Worm (Caenorhabditis elegans) whole organism, L3 larva: ENCODE data around the gene srx-119.

ENCODE experiments used
- R02D3.7 ChIP-seq: fragments of 150-350 bp; optimal IDR thresholded peaks from 2 replicates; lab custom pipeline; 2014; ENCODE audit warnings: missing biosample characterization, missing genetic modification characterization
- ama-1 ChIP-seq: fragments of 150-350 bp; optimal IDR thresholded peaks from 2 replicates; lab custom pipeline; 2018
- daf-12 ChIP-seq: fragments of 150-350 bp; optimal IDR thresholded peaks from 2 replicates; lab custom pipeline; 2014; ENCODE audit warnings: missing biosample characterization, missing genetic modification reagents, missing genetic modification characterization
- egl-5 ChIP-seq: fragments of 150-350 bp; optimal IDR thresholded peaks from 2 replicates; lab custom pipeline; 2017; ENCODE audit warnings: missing biosample characterization, missing genetic modification reagents, missing genetic modification characterization, inconsistent platforms
- elt-2 ChIP-seq: sonication (generic microtip); optimal IDR thresholded peaks from 2 replicates; lab custom pipeline; 2016; ENCODE audit warnings: missing genetic modification reagents, mild to moderate bottlenecking, missing genetic modification characterization, missing compliant biosample characterization
- mdl-1 ChIP-seq: fragments of 150-350 bp; optimal IDR thresholded peaks from 2 replicates; lab custom pipeline; 2014; ENCODE audit warnings: missing biosample characterization, missing genetic modification characterization
- nfya-1 ChIP-seq: sonication (generic microtip); optimal IDR thresholded peaks from 2 replicates; lab custom pipeline; 2017; ENCODE audit warnings: missing genetic modification characterization, mild to moderate bottlenecking, missing compliant biosample characterization, antibody characterized with exemption, moderate library complexity; ENCODE audit not compliant: insufficient read depth
- nhr-11 ChIP-seq: fragments of 150-350 bp; optimal IDR thresholded peaks from 2 replicates; lab custom pipeline; 2014; ENCODE audit warnings: missing biosample characterization, missing genetic modification characterization
- nhr-28 ChIP-seq: fragments of 150-350 bp; optimal IDR thresholded peaks from 2 replicates; lab custom pipeline; 2014; ENCODE audit warnings: missing biosample characterization, missing genetic modification characterization
- nhr-77 ChIP-seq: fragments of 150-350 bp; optimal IDR thresholded peaks from 2 replicates; lab custom pipeline; 2014; ENCODE audit warnings: missing biosample characterization, missing genetic modification characterization
- pqm-1 ChIP-seq: fragments of 150-350 bp; optimal IDR thresholded peaks from 2 replicates; lab custom pipeline; 2017; ENCODE audit warnings: missing biosample characterization, missing genetic modification characterization, inconsistent platforms
- skn-1 ChIP-seq: fragments of 150-350 bp; optimal IDR thresholded peaks from 2 replicates; lab custom pipeline; 2014; ENCODE audit warnings: missing biosample characterization, missing genetic modification characterization
- unc-39 ChIP-seq: sonication (generic microtip); optimal IDR thresholded peaks from 4 replicates; lab custom pipeline; 2017; ENCODE audit warnings: missing biosample characterization, missing genetic modification characterization
- ztf-4 ChIP-seq: fragments of 150-350 bp; optimal IDR thresholded peaks from 2 replicates; lab custom pipeline; 2014; ENCODE audit warnings: missing biosample characterization, missing genetic modification characterization

DNA sequence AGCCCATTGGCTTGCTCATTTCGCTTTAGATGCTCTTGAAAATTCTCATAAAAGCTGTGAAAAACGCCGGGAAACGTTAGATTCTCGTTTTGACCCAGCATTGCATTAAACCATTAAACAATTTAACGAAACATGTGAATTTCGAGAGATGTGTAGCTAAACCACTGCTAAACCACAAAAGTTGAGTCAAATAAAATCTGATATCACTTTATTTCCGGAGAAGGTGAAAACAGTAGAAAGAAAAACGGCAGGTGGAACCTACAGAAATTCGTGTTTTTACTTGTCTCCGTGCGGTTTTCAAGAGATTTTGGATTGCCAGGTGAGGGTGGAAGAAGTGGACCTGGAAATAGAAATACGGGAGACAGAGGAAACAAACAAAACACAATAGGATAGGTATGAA is 16.5 kb downstream of the srx-119 start, which contains the start of gene F49C5.9:
- no peak for TF ChIP-seq R02D3.7
- no peak for TF ChIP-seq nhr-28 (tag; lab: Kevin White, UChicago)
- TF ChIP-seq unc-39 (tag; lab: Kevin White, UChicago), result no peak
- TF ChIP-seq egl-5 (tag; lab: Kevin White, UChicago), result no peak
- no peak for TF ChIP-seq ztf-4 (tag; lab: Kevin White, UChicago)
- TF ChIP-seq nhr-11 (tag; lab: Kevin White, UChicago), result no peak
- no peak for TF ChIP-seq nhr-77 (tag; lab: Kevin White, UChicago)
- no peak for TF ChIP-seq pqm-1 (tag; lab: Kevin White, UChicago)
- no peak for TF ChIP-seq daf-12 (tag; lab: Kevin White, UChicago)
- TF ChIP-seq elt-2 (tag; lab: Kevin White, UChicago), result no peak
- no peak for TF ChIP-seq nfya-1
- TF ChIP-seq mdl-1 (tag; lab: Kevin White, UChicago), result no peak
- no peak for TF ChIP-seq ama-1 (lab: Kevin White, UChicago)
- no peak for TF ChIP-seq skn-1 (tag; lab: Kevin White, UChicago)
